Fruit fly (Drosophila melanogaster): ENCODE results near the gene RpL30.

DNA sequence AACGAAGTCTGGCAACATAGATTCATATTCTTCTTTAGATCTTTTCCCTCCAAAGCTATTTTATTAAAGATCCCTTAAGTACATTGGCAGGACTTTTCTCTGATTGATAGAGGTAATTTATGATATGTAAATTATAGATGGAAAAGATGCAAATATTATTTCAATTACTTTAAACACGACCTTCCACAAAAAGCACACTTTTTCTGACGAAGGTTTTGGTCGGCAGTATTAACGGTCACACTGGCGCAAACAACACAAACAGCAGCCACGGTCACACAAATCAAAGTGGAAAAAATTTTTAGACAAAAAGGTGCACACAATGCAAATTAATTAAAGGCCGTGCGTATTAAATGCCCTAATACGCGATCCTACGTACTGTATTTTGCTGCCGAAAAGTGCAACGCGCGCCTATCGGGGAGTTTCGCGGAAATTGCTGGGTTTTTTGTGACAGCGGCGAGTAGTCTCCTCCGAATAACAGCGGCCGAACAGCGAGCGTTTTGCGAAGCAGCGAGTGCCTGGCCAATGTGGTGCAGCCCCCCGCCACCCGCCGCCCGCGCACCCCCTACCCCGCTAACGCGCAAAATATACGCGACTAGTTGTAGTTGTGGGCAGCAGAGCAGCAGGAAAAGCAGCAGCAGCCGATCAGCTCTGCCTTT lies 44.9 kb upstream of the RpL30 start, which contains the start of gene CG10492:
- TF ChIP-seq seq (GFP tag; IDR thresholded peaks at IDR 0.05) (no peak), kah (GFP tag; optimal IDR thresholded peaks at IDR 0.05) (no peak), twi (tag; optimal IDR thresholded peaks at IDR 0.05) (no peak), Hr39 (optimal IDR thresholded peaks at IDR 0.05) (no peak), CG1832 (GFP tag; optimal IDR thresholded peaks at IDR 0.05) (no peak), fd3F (GFP tag; optimal IDR thresholded peaks at IDR 0.05) (no peak), CG15514 (GFP tag; optimal IDR thresholded peaks at IDR 0.05) (no peak), CG4282 (GFP tag; optimal IDR thresholded peaks at IDR 0.05) (no peak), CG3065 (GFP tag; optimal IDR thresholded peaks at IDR 0.05) (no peak), CG7963 (GFP tag; IDR thresholded peaks at IDR 0.05; ENCODE audit: partially characterized antibody) (no peak), dan (GFP tag; IDR thresholded peaks at IDR 0.05) (no peak)

Measured in whole organism, embryonic.